Fruit fly (Drosophila melanogaster) whole organism, embryonic: ENCODE measurements around the gene CG2961.

Experiments
- Antp ChIP-seq: fragments of 200-800 bp; sonication (Bioruptor generic); optimal IDR thresholded peaks from 3 replicates; lab custom pipeline; 2016; ENCODE audit warnings: missing biosample characterization, missing genetic modification characterization
- CG10209 ChIP-seq: fragments of 200-800 bp; sonication (Bioruptor generic); optimal IDR thresholded peaks from 3 replicates; lab custom pipeline; 2017; ENCODE audit warnings: missing biosample characterization, mild to moderate bottlenecking, missing genetic modification characterization, missing genetic modification reagents
- CG10321 ChIP-seq: fragments of 200-800 bp; sonication (Bioruptor generic); IDR thresholded peaks from 2 replicates; pipeline ENCODE4 v1.3.6; 2022; ENCODE audit warnings: missing biosample characterization, missing genetic modification characterization
- CG10431 ChIP-seq: fragments of 200-800 bp; sonication (Bioruptor generic); optimal IDR thresholded peaks from 3 replicates; lab custom pipeline; 2018; ENCODE audit warnings: missing biosample characterization, mild to moderate bottlenecking, missing genetic modification characterization
- CG10462 ChIP-seq: fragments of 200-800 bp; sonication (Bioruptor generic); optimal IDR thresholded peaks from 2 replicates; lab custom pipeline; 2016; ENCODE audit warnings: missing biosample characterization, missing genetic modification characterization
- CG10654 ChIP-seq: fragments of 200-800 bp; sonication (Bioruptor generic); optimal IDR thresholded peaks from 2 replicates; lab custom pipeline; 2016; ENCODE audit warnings: missing biosample characterization, missing genetic modification characterization
- CG11723 ChIP-seq: fragments of 200-800 bp; sonication (Bioruptor generic); optimal IDR thresholded peaks from 2 replicates; lab custom pipeline; 2017; ENCODE audit warnings: missing biosample characterization, mild to moderate bottlenecking, missing genetic modification characterization
- CG1233 ChIP-seq: fragments of 200-800 bp; sonication (Bioruptor generic); optimal IDR thresholded peaks from 4 replicates; lab custom pipeline; 2018; ENCODE audit warnings: missing biosample characterization, mild to moderate bottlenecking, missing genetic modification characterization
- CG15514 ChIP-seq: fragments of 200-800 bp; sonication (Bioruptor generic); optimal IDR thresholded peaks from 3 replicates; lab custom pipeline; 2017; ENCODE audit warnings: missing biosample characterization, missing genetic modification characterization, mild to moderate bottlenecking, moderate library complexity, missing genetic modification reagents
- CG16863 ChIP-seq: fragments of 200-800 bp; sonication (Bioruptor generic); optimal IDR thresholded peaks from 3 replicates; lab custom pipeline; 2016; ENCODE audit warnings: missing biosample characterization, missing genetic modification characterization
- CG17612 ChIP-seq: fragments of 200-800 bp; sonication (Bioruptor generic); IDR thresholded peaks from 2 replicates; pipeline ENCODE4 v1.3.6; 2022; ENCODE audit warnings: missing biosample characterization, missing genetic modification characterization
- CG17912 ChIP-seq: fragments of 200-800 bp; sonication (Bioruptor generic); optimal IDR thresholded peaks from 2 replicates; lab custom pipeline; 2018; ENCODE audit warnings: missing biosample characterization, mild to moderate bottlenecking, missing genetic modification characterization
- CG2712 ChIP-seq: fragments of 200-800 bp; optimal IDR thresholded peaks from 3 replicates; lab custom pipeline; 2019; ENCODE audit warnings: missing biosample characterization, mild to moderate bottlenecking, missing genetic modification characterization, moderate library complexity
- CG31441 ChIP-seq: fragments of 200-800 bp; sonication (Bioruptor generic); IDR thresholded peaks from 2 replicates; pipeline ENCODE4 v1.3.6; 2022; ENCODE audit warnings: missing biosample characterization, missing genetic modification characterization
- CG3163 ChIP-seq: fragments of 200-800 bp; sonication (Bioruptor generic); optimal IDR thresholded peaks from 3 replicates; lab custom pipeline; 2016; ENCODE audit warnings: missing biosample characterization, missing genetic modification characterization
- CG34422 ChIP-seq: fragments of 200-800 bp; sonication (Bioruptor generic); IDR thresholded peaks from 3 replicates; pipeline ENCODE4 v1.3.6; 2022; ENCODE audit warnings: missing biosample characterization, missing genetic modification characterization
- CG3995 ChIP-seq: fragments of 200-800 bp; sonication (Bioruptor generic); optimal IDR thresholded peaks from 3 replicates; lab custom pipeline; 2016; ENCODE audit warnings: missing biosample characterization, missing genetic modification characterization
- CG43689 ChIP-seq: fragments of 200-800 bp; sonication (Bioruptor generic); IDR thresholded peaks from 2 replicates; pipeline ENCODE4 v1.3.6; 2022; ENCODE audit warnings: missing biosample characterization, missing genetic modification characterization
- CG4707 ChIP-seq: fragments of 200-800 bp; sonication (Bioruptor generic); optimal IDR thresholded peaks from 2 replicates; lab custom pipeline; 2018; ENCODE audit warnings: missing biosample characterization, mild to moderate bottlenecking, missing genetic modification characterization, moderate library complexity
- CG9215 ChIP-seq: fragments of 200-800 bp; sonication (Bioruptor generic); IDR thresholded peaks from 2 replicates; pipeline ENCODE4 v1.3.6; 2022; ENCODE audit warnings: missing biosample characterization, missing genetic modification characterization
- CG9727 ChIP-seq: fragments of 200-800 bp; sonication (Bioruptor generic); optimal IDR thresholded peaks from 3 replicates; lab custom pipeline; 2017; ENCODE audit warnings: missing biosample characterization, mild to moderate bottlenecking, missing genetic modification characterization
- CG9932 ChIP-seq: fragments of 200-800 bp; sonication (Bioruptor generic); IDR thresholded peaks from 2 replicates; pipeline ENCODE4 v1.3.6; 2022; ENCODE audit warnings: missing biosample characterization, missing genetic modification characterization
- D19A ChIP-seq: fragments of 200-800 bp; optimal IDR thresholded peaks from 3 replicates; lab custom pipeline; 2019; ENCODE audit warnings: missing biosample characterization, mild to moderate bottlenecking, missing genetic modification characterization, moderate library complexity
- Dbx ChIP-seq: fragments of 200-800 bp; sonication (Bioruptor generic); IDR thresholded peaks from 3 replicates; pipeline ENCODE4 v1.3.6; 2022; ENCODE audit warnings: missing biosample characterization, missing genetic modification characterization
- ERR ChIP-seq: fragments of 200-800 bp; sonication (Bioruptor generic); optimal IDR thresholded peaks from 2 replicates; lab custom pipeline; 2016; ENCODE audit warnings: missing biosample characterization, missing genetic modification characterization
- Ets65A ChIP-seq: fragments of 200-800 bp; sonication (Bioruptor generic); peaks from one replicate; lab custom pipeline; 2016; ENCODE audit warnings: missing biosample characterization, missing genetic modification characterization
- HHEX ChIP-seq: fragments of 200-800 bp; sonication (Bioruptor generic); optimal IDR thresholded peaks from 3 replicates; lab custom pipeline; 2017; ENCODE audit warnings: missing biosample characterization, mild to moderate bottlenecking, missing genetic modification characterization, missing genetic modification reagents
- HmgD ChIP-seq: fragments of 200-800 bp; sonication (Bioruptor generic); optimal IDR thresholded peaks from 3 replicates; lab custom pipeline; 2016; ENCODE audit warnings: missing biosample characterization, missing genetic modification characterization
- Hmr ChIP-seq: fragments of 200-800 bp; sonication (Bioruptor generic); optimal IDR thresholded peaks from 3 replicates; lab custom pipeline; 2017; ENCODE audit warnings: mild to moderate bottlenecking, missing biosample characterization, missing genetic modification reagents, missing genetic modification characterization
- Med ChIP-seq: fragments of 200-800 bp; sonication (Bioruptor generic); peaks from one replicate; lab custom pipeline; 2016; ENCODE audit warnings: missing biosample characterization, missing genetic modification characterization, mild to moderate bottlenecking, inconsistent platforms, moderate library complexity
- Meics ChIP-seq: fragments of 200-800 bp; sonication (Bioruptor generic); optimal IDR thresholded peaks from 2 replicates; lab custom pipeline; 2017; ENCODE audit warnings: missing biosample characterization, mild to moderate bottlenecking, missing genetic modification characterization
- Nf-YC ChIP-seq: fragments of 200-800 bp; optimal IDR thresholded peaks from 3 replicates; lab custom pipeline; 2019; ENCODE audit warnings: missing biosample characterization, mild to moderate bottlenecking, missing genetic modification characterization, moderate library complexity
- Sry-β ChIP-seq: fragments of 200-800 bp; sonication (Bioruptor generic); optimal IDR thresholded peaks from 2 replicates; lab custom pipeline; 2018; ENCODE audit warnings: missing biosample characterization, mild to moderate bottlenecking, missing genetic modification characterization, moderate library complexity
- TFAM ChIP-seq: fragments of 200-800 bp; sonication (Bioruptor generic); optimal IDR thresholded peaks from 2 replicates; lab custom pipeline; 2017; ENCODE audit warnings: missing biosample characterization, missing genetic modification characterization, inconsistent platforms
- Trl ChIP-seq, 3 experiments: fragments of >200 bp in 2 of 3; fragments of 200-800 bp in 1 of 3; sonication (Bioruptor generic) in 1 of 3; optimal IDR thresholded peaks; 2 replicates in 1 of 3; 3 replicates in 2 of 3; lab custom pipeline; 2016 to 2017; ENCODE audit warnings: missing biosample characterization in 1 of 3, missing genetic modification characterization in 1 of 3
- ap ChIP-seq: fragments of 200-800 bp; sonication (Bioruptor generic); IDR thresholded peaks from 2 replicates; pipeline ENCODE4 v1.3.6; 2022; ENCODE audit warnings: missing biosample characterization, missing genetic modification characterization
- bsh ChIP-seq, 2 experiments: fragments of 200-800 bp; sonication (Bioruptor generic); optimal IDR thresholded peaks; 2 replicates each; lab custom pipeline; 2017 to 2018; ENCODE audit warnings: mild to moderate bottlenecking in 2 of 2, missing biosample characterization in 2 of 2, missing genetic modification characterization in 2 of 2, moderate library complexity in 1 of 2
- chif ChIP-seq, 2 experiments: fragments of 200-800 bp; sonication (Bioruptor generic); optimal IDR thresholded peaks; 3 replicates each; lab custom pipeline; 2016; ENCODE audit warnings: missing biosample characterization in 2 of 2, missing genetic modification characterization in 2 of 2
- chn ChIP-seq: fragments of 200-800 bp; sonication (Bioruptor generic); optimal IDR thresholded peaks from 2 replicates; lab custom pipeline; 2016; ENCODE audit warnings: missing biosample characterization, missing genetic modification characterization
- crol ChIP-seq: fragments of 200-800 bp; sonication (Bioruptor generic); IDR thresholded peaks from 2 replicates; pipeline ENCODE4 v1.3.6; 2022; ENCODE audit warnings: missing biosample characterization, missing genetic modification characterization
- esg ChIP-seq: fragments of 200-800 bp; sonication (Bioruptor generic); conservative IDR thresholded peaks from 2 replicates; pipeline ENCODE4 v1.3.6; 2022; ENCODE audit warnings: missing biosample characterization, missing genetic modification characterization
- ewg ChIP-seq: fragments of 200-800 bp; sonication (Bioruptor generic); optimal IDR thresholded peaks from 3 replicates; lab custom pipeline; 2017; ENCODE audit warnings: mild to moderate bottlenecking, missing biosample characterization, missing genetic modification reagents, missing genetic modification characterization
- jing ChIP-seq: fragments of 200-800 bp; sonication (Bioruptor generic); optimal IDR thresholded peaks from 2 replicates; lab custom pipeline; 2018; ENCODE audit warnings: missing biosample characterization, mild to moderate bottlenecking, missing genetic modification characterization
- phol ChIP-seq: fragments of 200-800 bp; sonication (Bioruptor generic); optimal IDR thresholded peaks from 3 replicates; lab custom pipeline; 2018; ENCODE audit warnings: missing biosample characterization, mild to moderate bottlenecking, missing genetic modification characterization, moderate library complexity
- pum ChIP-seq: fragments of 200-800 bp; sonication (Bioruptor generic); optimal IDR thresholded peaks from 2 replicates; lab custom pipeline; 2016; ENCODE audit warnings: missing biosample characterization, missing genetic modification characterization
- repo ChIP-seq: fragments of 200-800 bp; sonication (Bioruptor generic); optimal IDR thresholded peaks from 2 replicates; lab custom pipeline; 2016; ENCODE audit warnings: missing biosample characterization, missing genetic modification characterization
- ro ChIP-seq: fragments of 200-800 bp; sonication (Bioruptor generic); IDR thresholded peaks from 2 replicates; pipeline ENCODE4 v1.3.6; 2022; ENCODE audit warnings: missing biosample characterization, missing genetic modification characterization
- salm ChIP-seq: fragments of 200-800 bp; sonication (Bioruptor generic); optimal IDR thresholded peaks from 2 replicates; lab custom pipeline; 2018; ENCODE audit warnings: missing biosample characterization, mild to moderate bottlenecking, missing genetic modification characterization
- stwl ChIP-seq: fragments of 200-800 bp; sonication (Bioruptor generic); optimal IDR thresholded peaks from 3 replicates; lab custom pipeline; 2018; ENCODE audit warnings: missing biosample characterization, mild to moderate bottlenecking, missing genetic modification characterization, moderate library complexity
- tup ChIP-seq: fragments of 200-800 bp; sonication (Bioruptor generic); optimal IDR thresholded peaks from 2 replicates; lab custom pipeline; 2016; ENCODE audit warnings: missing biosample characterization, mild to moderate bottlenecking, missing genetic modification characterization, moderate library complexity
- wdn ChIP-seq: fragments of 200-800 bp; sonication (Bioruptor generic); IDR thresholded peaks from 2 replicates; pipeline ENCODE4 v1.3.6; 2022; ENCODE audit warnings: missing biosample characterization, missing genetic modification characterization
- zen2 ChIP-seq: fragments of 200-800 bp; sonication (Bioruptor generic); IDR thresholded peaks from 3 replicates; pipeline ENCODE4 v1.3.6; 2022; ENCODE audit warnings: missing biosample characterization, missing genetic modification characterization; ENCODE audit not compliant: partially characterized antibody

The CG2961 gene

dm6 chrX:10250659-10251058 is 17.8 kb upstream of the CG2961 start (continued):
- TF ChIP-seq TFAM (GFP tag; lab: Kevin White, UChicago) = no peak
- 0 out of 2 replicates have a peak, but pooled peaks have one; percentile 25 for TF ChIP-seq CG9215 (GFP tag; lab: Robert Waterston, UW)
- TF ChIP-seq chn = no peak
- no peak for TF ChIP-seq tup
- TF ChIP-seq CG10321 (GFP tag; lab: Robert Waterston, UW) = no peak
- TF ChIP-seq ap (GFP tag; lab: Robert Waterston, UW) = no peak
- no peak for TF ChIP-seq ERR (GFP tag; lab: Kevin White, UChicago)
- no peak for TF ChIP-seq Trl (optimal IDR thresholded peaks at IDR 0.05; lab: Kevin White, UChicago)
- no peak for TF ChIP-seq Trl (GFP tag; optimal IDR thresholded peaks at IDR 0.05; lab: Kevin White, UChicago)
- TF ChIP-seq HHEX (GFP tag; lab: Kevin White, UChicago) = peak; percentile 2
- TF ChIP-seq Hmr = peak; percentile 50
- no peak for TF ChIP-seq CG43689 (GFP tag; lab: Robert Waterston, UW)
- no peak for TF ChIP-seq CG3163 (GFP tag; lab: Kevin White, UChicago)
- TF ChIP-seq CG16863 = no peak
- TF ChIP-seq Dbx = 0 out of 3 replicates have a peak, but pooled peaks have one; percentile 28
- peak; percentile 18 for TF ChIP-seq CG9727 (GFP tag; lab: Kevin White, UChicago)
- TF ChIP-seq Meics = peak; percentile 60
- TF ChIP-seq esg (GFP tag; lab: Robert Waterston, UW) = no peak
- TF ChIP-seq CG4707 (GFP tag; lab: Kevin White, UChicago) = no peak
- TF ChIP-seq CG2712 (tag; lab: Kevin White, UChicago) = no peak
- TF ChIP-seq D19A = peak; percentile 57
- TF ChIP-seq, all 482 proteins: peak for 46

- no peak for TF ChIP-seq wdn
- no peak for TF ChIP-seq Antp (GFP tag; lab: Kevin White, UChicago)
- no peak for TF ChIP-seq CG34422
- TF ChIP-seq CG9932 (GFP tag; lab: Robert Waterston, UW) = no peak
- no peak for TF ChIP-seq ewg (GFP tag; lab: Kevin White, UChicago)
- no peak for TF ChIP-seq salm
- no peak for TF ChIP-seq CG1233 (GFP tag; lab: Kevin White, UChicago)
- TF ChIP-seq pum (GFP tag; lab: Kevin White, UChicago) = no peak
- TF ChIP-seq ro = no peak
- no peak for TF ChIP-seq HmgD (GFP tag; lab: Kevin White, UChicago)
- no peak for TF ChIP-seq Nf-YC (tag; lab: Kevin White, UChicago)
- TF ChIP-seq CG15514 (GFP tag; lab: Kevin White, UChicago) = no peak
- no peak for TF ChIP-seq stwl (tag; lab: Kevin White, UChicago)
- TF ChIP-seq Ets65A (GFP tag; lab: Kevin White, UChicago) = peak; percentile 53
- TF ChIP-seq Sry-β (GFP tag; lab: Kevin White, UChicago) = no peak
- no peak for TF ChIP-seq CG31441 (GFP tag; lab: Robert Waterston, UW)
- no peak for TF ChIP-seq jing
- TF ChIP-seq CG17912 (GFP tag; lab: Kevin White, UChicago) = no peak
- no peak for TF ChIP-seq CG10431 (GFP tag; lab: Kevin White, UChicago)
- TF ChIP-seq bsh (GFP tag; optimal IDR thresholded peaks at IDR 0.05; lab: Kevin White, UChicago) = no peak
- TF ChIP-seq CG10209 (GFP tag; lab: Kevin White, UChicago) = no peak
- no peak for TF ChIP-seq CG17612
- no peak for TF ChIP-seq CG11723 (GFP tag; lab: Kevin White, UChicago)
- no peak for TF ChIP-seq phol (tag; lab: Kevin White, UChicago)
- no peak for TF ChIP-seq chif (GFP tag; optimal IDR thresholded peaks at IDR 0.05; lab: Kevin White, UChicago)
- TF ChIP-seq Med (GFP tag; lab: Kevin White, UChicago) = peak; percentile 42
- no peak for TF ChIP-seq CG10462 (GFP tag; lab: Kevin White, UChicago)
- no peak for TF ChIP-seq zen2
- peak; percentile 33 for TF ChIP-seq CG3995 (GFP tag; lab: Kevin White, UChicago)
- TF ChIP-seq crol = no peak
- TF ChIP-seq CG10654 (GFP tag; lab: Kevin White, UChicago) = no peak
- no peak for TF ChIP-seq repo
These were observed 17.1 kb upstream of the CG2961 start for dm6 chrX:10250017-10250416.
